Worm (Caenorhabditis elegans) whole organism, early embryonic: ENCODE data around the gene bath-4.

ENCODE experiments used
- B0310.2 ChIP-seq: sonication (generic microtip); optimal IDR thresholded peaks from 2 replicates; lab custom pipeline; 2016; ENCODE audit warnings: mild to moderate bottlenecking, missing genetic modification characterization, missing compliant biosample characterization
- F13C5.2 ChIP-seq: sonication (generic microtip); optimal IDR thresholded peaks from 2 replicates; lab custom pipeline; 2017; ENCODE audit warnings: mild to moderate bottlenecking, missing genetic modification characterization, inconsistent platforms, missing compliant biosample characterization
- aly-1 ChIP-seq: sonication (generic microtip); optimal IDR thresholded peaks from 2 replicates; lab custom pipeline; 2016; ENCODE audit warnings: missing genetic modification characterization, missing compliant biosample characterization
- ama-1 ChIP-seq: fragments of 150-350 bp; optimal IDR thresholded peaks from 2 replicates; lab custom pipeline; 2014
- ceh-13 ChIP-seq: fragments of 200-800 bp; sonication (Bioruptor generic); optimal IDR thresholded peaks from 2 replicates; lab custom pipeline; 2018; ENCODE audit warnings: mild to moderate bottlenecking, missing genetic modification characterization, missing compliant biosample characterization
- ceh-36 ChIP-seq: sonication (generic microtip); optimal IDR thresholded peaks from 2 replicates; lab custom pipeline; 2016; ENCODE audit warnings: missing genetic modification characterization, inconsistent platforms, missing compliant biosample characterization
- ets-7 ChIP-seq: sonication (generic microtip); optimal IDR thresholded peaks from 2 replicates; lab custom pipeline; 2016; ENCODE audit warnings: missing genotype, missing genetic modification characterization, missing compliant biosample characterization
- flt-1 ChIP-seq: fragments of 200-800 bp; sonication (Bioruptor generic); IDR thresholded peaks from 2 replicates; pipeline ENCODE4 v1.3.6; 2022; ENCODE audit warnings: missing genetic modification characterization, missing compliant biosample characterization
- hmbx-1 ChIP-seq: sonication (generic microtip); optimal IDR thresholded peaks from 2 replicates; lab custom pipeline; 2016; ENCODE audit warnings: mild to moderate bottlenecking, missing genetic modification characterization, missing compliant biosample characterization
- hmg-4 ChIP-seq: fragments of 200-800 bp; sonication (Bioruptor generic); optimal IDR thresholded peaks from 2 replicates; lab custom pipeline; 2018; ENCODE audit warnings: mild to moderate bottlenecking, missing genetic modification characterization, missing compliant biosample characterization
- hnd-1 ChIP-seq: sonication (generic microtip); optimal IDR thresholded peaks from 2 replicates; lab custom pipeline; 2016; ENCODE audit warnings: missing genetic modification characterization, missing compliant biosample characterization
- pes-1 ChIP-seq: fragments of 200-800 bp; sonication (Bioruptor generic); IDR thresholded peaks from 2 replicates; pipeline ENCODE4 v1.3.6; 2022; ENCODE audit warnings: missing genetic modification reagents, missing genetic modification characterization, missing compliant biosample characterization
- scrt-1 ChIP-seq: fragments of 200-800 bp; sonication (Bioruptor generic); IDR thresholded peaks from 2 replicates; pipeline ENCODE4 v1.3.6; 2022; ENCODE audit warnings: missing genetic modification characterization, missing compliant biosample characterization
- sea-1 ChIP-seq: fragments of 200-800 bp; sonication (Bioruptor generic); conservative IDR thresholded peaks from 2 replicates; pipeline ENCODE4 v1.3.6; 2022; ENCODE audit warnings: missing genetic modification characterization, missing compliant biosample characterization
- tbx-11 ChIP-seq: fragments of 200-800 bp; sonication (Bioruptor generic); IDR thresholded peaks from 2 replicates; pipeline ENCODE4 v1.3.6; 2022; ENCODE audit warnings: missing genetic modification characterization, missing compliant biosample characterization
- tbx-37 ChIP-seq: fragments of 200-800 bp; sonication (Bioruptor generic); conservative IDR thresholded peaks from 2 replicates; pipeline ENCODE4 v1.3.6; 2022; ENCODE audit warnings: missing genetic modification reagents, missing genetic modification characterization, missing compliant biosample characterization
- tra-4 ChIP-seq: sonication (generic microtip); optimal IDR thresholded peaks from 2 replicates; lab custom pipeline; 2017; ENCODE audit warnings: missing genetic modification characterization, missing compliant biosample characterization

bath-4 gene

DNA sequence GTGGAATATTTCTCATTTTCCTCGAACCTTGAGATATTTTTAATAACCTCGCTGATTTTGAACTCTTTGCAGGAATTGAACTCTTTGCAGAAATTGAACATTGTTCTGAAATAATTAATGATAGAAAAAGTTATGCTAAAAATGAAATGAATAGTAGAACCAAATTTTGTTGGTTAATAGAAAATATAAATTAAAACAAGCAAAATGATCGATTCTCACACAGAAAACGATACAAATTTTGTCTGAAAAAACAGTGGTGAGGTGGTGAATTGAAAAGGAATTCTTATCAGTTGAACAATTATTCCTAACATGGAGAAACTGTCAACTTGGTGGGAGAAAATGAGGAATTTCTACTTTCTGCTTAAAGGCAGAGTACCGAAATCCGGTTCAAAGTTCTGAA is 33.1 kb downstream of the bath-4 start, which contains the start of gene math-6:
TSS of gene math-6 (minus strand) at position 101 of the 400 bp plus-strand sequence.
- TF ChIP-seq tra-4 (tag; lab: Kevin White, UChicago) (no peak), tbx-11 (GFP tag; lab: Robert Waterston, UW) (no peak), F13C5.2 (tag; lab: Kevin White, UChicago) (no peak), ets-7 (tag; lab: Kevin White, UChicago) (no peak), pes-1 (GFP tag; lab: Robert Waterston, UW) (no peak), aly-1 (tag; lab: Kevin White, UChicago) (no peak), ceh-13 (GFP tag; lab: Kevin White, UChicago) (no peak)

DNA sequence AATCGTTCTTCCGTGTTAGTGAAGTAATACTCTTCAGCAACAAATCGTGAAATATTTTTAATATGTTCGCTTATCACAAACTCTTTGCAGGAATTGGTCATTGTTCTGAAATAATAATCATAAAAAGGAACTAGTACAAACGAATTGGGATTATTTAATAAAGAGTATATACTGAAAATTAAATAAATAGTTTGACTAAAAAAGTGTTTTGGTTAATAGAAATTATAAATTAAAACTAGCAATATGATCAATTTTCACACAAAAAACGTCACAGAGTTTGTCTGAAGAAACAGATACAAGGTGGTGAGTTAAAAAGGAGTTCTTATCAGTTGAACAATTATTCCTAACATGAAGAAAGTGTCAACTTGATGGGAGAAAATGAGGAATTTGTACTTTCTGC is 35.1 kb downstream of the bath-4 start, which contains the start of gene math-5:
TSS of gene math-5 (minus strand) at position 101 of the 400 bp plus-strand sequence.
- TF ChIP-seq flt-1 (no peak), scrt-1 (no peak), hnd-1 (tag; lab: Kevin White, UChicago) (no peak), hmg-4 (no peak), hmbx-1 (no peak), ets-7 (tag; lab: Kevin White, UChicago) (no peak), ceh-13 (GFP tag; lab: Kevin White, UChicago) (no peak), B0310.2 (tag; lab: Kevin White, UChicago) (no peak), pes-1 (GFP tag; lab: Robert Waterston, UW) (no peak), ama-1 (lab: Kevin White, UChicago) (no peak), tbx-11 (GFP tag; lab: Robert Waterston, UW) (no peak), aly-1 (tag; lab: Kevin White, UChicago) (no peak), ceh-36 (tag; lab: Kevin White, UChicago) (no peak)

DNA sequence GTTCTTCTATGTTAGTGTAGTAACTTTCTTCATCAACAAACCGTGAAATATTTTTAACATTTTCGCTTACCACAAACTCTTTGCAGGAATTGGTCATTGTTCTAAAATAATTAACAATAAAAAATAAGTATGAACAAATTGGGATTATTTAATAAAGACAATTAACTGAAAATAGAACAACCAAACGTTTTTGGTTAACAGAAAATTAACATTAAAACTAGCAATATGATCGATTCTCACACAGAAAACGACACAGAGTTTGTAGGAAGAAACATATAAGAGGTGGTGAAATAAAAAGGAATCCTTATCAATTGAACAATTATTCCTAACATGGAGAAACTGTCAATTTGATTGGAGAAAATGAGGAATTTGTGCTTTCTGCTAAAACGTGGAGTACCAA is 39.1 kb downstream of the bath-4 start, which contains the start of gene math-16:
TSS of gene math-16 (minus strand) at position 101 of the 400 bp plus-strand sequence.
- no peak for TF ChIP-seq sea-1 (GFP tag; lab: Robert Waterston, UW)
- no peak for TF ChIP-seq tra-4 (tag; lab: Kevin White, UChicago)
- no peak for TF ChIP-seq ceh-13 (GFP tag; lab: Kevin White, UChicago)
- TF ChIP-seq ceh-36 (tag; lab: Kevin White, UChicago), result no peak
- no peak for TF ChIP-seq hnd-1 (tag; lab: Kevin White, UChicago)
- TF ChIP-seq ets-7 (tag; lab: Kevin White, UChicago), result no peak
- no peak for TF ChIP-seq flt-1
- no peak for TF ChIP-seq tbx-11 (GFP tag; lab: Robert Waterston, UW)
- no peak for TF ChIP-seq scrt-1
- TF ChIP-seq tbx-37 (GFP tag; lab: Robert Waterston, UW), result no peak
- no peak for TF ChIP-seq aly-1 (tag; lab: Kevin White, UChicago)
- TF ChIP-seq F13C5.2 (tag; lab: Kevin White, UChicago), result no peak
- TF ChIP-seq ama-1 (lab: Kevin White, UChicago), result no peak
- no peak for TF ChIP-seq hmbx-1
- no peak for TF ChIP-seq hmg-4
- no peak for TF ChIP-seq pes-1 (GFP tag; lab: Robert Waterston, UW)
- no peak for TF ChIP-seq B0310.2 (tag; lab: Kevin White, UChicago)

DNA sequence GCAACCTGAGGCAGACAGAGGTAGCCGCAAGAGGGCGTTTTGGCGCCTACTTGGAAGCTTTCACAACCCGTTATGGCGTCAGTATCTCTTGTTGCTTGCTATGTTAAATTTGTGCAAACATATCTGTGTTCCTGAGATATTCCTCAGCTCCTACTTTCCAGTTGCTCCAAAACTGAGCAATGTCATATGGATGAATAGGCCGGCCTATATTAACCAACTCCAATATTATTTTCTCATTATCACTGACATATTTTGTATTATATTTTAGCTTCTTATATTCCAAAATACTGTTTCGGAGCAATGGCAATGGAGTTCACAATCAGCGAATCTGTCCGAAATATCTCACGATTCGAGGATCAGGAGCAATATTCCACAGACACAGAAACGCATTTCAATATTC is 42.1 kb downstream of the bath-4 start, which contains the start of gene math-13:
TSS of gene math-13 (plus strand) at position 301 of the 400 bp plus-strand sequence.
- TF ChIP-seq tbx-11 (GFP tag; lab: Robert Waterston, UW) (no peak), aly-1 (tag; lab: Kevin White, UChicago) (no peak), ets-7 (tag; lab: Kevin White, UChicago) (no peak), hmg-4 (no peak), hnd-1 (tag; lab: Kevin White, UChicago) (no peak), hmbx-1 (no peak), B0310.2 (tag; lab: Kevin White, UChicago) (no peak), ama-1 (lab: Kevin White, UChicago) (no peak), ceh-13 (GFP tag; lab: Kevin White, UChicago) (no peak), tra-4 (tag; lab: Kevin White, UChicago) (no peak), flt-1 (no peak)

DNA sequence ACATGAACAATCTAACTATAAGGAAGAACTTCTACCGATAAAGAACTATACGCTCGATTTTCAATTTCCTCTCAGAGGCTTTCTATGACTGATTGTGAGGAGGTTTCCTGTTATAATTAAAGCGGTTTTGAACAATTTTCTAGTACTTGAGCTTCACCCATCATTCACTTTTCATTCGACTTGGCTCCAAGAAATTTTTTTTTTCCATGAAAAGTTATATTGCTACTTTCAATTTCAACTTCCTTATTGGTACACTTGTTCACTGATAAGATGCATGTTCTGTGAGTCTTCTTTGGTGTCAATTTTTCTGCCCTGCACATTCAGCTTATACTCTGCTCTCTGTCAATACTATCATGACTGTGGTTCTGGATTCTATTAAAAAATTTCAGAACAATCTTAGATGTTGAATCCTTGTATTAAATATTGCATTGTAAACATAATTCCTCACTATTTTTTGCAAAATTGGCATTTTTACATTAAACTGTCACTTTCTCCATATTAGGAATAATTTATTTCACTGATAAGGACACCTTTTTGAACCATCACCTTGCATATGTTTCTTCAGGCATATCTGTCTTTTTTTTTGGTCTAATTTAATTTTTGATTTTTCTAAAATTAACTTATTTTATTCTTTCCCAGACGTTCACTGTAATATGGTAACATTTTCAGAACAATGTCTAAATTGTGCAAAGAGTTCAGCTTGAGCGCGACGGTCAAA is 46.7 kb downstream of the bath-4 start, which contains the start of gene math-10:
TSS of gene math-10 (plus strand) at position 668 of the 718 bp plus-strand sequence.
- no peak for TF ChIP-seq ets-7 (tag; lab: Kevin White, UChicago)
- no peak for TF ChIP-seq pes-1 (GFP tag; lab: Robert Waterston, UW)
- no peak for TF ChIP-seq ceh-13 (GFP tag; lab: Kevin White, UChicago)
- no peak for TF ChIP-seq ama-1 (lab: Kevin White, UChicago)
- TF ChIP-seq hmg-4, result no peak

DNA sequence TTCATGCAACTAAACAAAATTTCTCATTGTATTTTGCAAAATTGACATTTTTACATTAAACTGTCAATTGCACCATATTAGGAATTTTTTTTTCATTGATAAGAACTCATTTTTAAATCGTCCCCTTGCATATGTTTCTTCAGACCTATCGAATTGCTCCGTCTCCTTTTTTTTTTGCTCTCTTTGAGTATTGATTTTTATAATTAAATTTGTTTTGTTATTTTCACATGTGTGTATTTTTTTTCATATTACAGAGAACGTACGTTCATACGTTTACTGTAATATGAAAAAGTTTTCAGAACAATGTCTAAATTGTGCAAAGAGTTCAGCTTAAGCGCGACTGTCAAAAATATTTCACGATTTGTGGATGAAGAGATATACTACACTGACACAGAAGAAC is 48.6 kb downstream of the bath-4 start, which contains the start of gene math-14:
TSS of gene math-14 (plus strand) at position 301 of the 400 bp plus-strand sequence.
- TF ChIP-seq hmbx-1 (no peak), tbx-37 (GFP tag; lab: Robert Waterston, UW) (no peak), hnd-1 (tag; lab: Kevin White, UChicago) (no peak), tbx-11 (GFP tag; lab: Robert Waterston, UW) (no peak), F13C5.2 (tag; lab: Kevin White, UChicago) (no peak), ceh-36 (tag; lab: Kevin White, UChicago) (no peak), ets-7 (tag; lab: Kevin White, UChicago) (no peak), aly-1 (tag; lab: Kevin White, UChicago) (no peak), ama-1 (lab: Kevin White, UChicago) (no peak), ceh-13 (GFP tag; lab: Kevin White, UChicago) (no peak), hmg-4 (no peak), flt-1 (no peak), pes-1 (GFP tag; lab: Robert Waterston, UW) (no peak), tra-4 (tag; lab: Kevin White, UChicago) (no peak), sea-1 (GFP tag; lab: Robert Waterston, UW) (no peak), scrt-1 (no peak), B0310.2 (tag; lab: Kevin White, UChicago) (no peak)
